Fruit fly (Drosophila melanogaster): ENCODE data around the gene lds.

DNA sequence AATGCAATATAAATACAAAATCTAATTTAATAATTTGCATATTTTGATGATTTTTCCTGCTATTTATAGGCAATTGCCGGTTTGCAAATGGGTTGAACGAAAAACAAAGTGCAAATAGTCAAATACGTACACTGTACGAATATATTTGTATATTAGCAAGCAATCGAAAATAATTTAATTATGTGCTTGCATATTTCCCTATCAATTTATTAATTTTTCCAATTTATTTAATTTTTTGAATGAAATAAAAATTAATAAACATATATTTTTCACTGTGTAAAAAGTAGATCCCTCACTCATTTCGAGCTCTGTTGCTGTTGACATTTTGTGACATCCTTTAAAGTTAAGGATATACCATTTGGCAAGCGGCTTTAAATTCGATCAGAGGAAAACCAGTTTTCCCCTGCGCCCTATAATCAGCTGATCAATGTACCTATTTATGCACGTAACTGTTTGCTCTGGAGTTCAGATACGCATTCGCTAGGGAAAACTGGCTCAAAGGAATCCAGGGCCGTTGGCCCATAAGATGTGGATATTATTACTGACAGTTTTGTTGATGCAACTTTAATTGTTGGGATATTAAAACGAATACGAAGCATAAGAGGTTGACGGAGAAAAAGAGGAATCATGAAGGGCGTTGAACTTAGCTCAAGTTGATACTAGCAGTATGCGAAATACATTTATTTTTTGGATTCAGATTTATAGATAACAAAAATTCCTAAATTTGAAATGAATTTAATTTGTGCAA is 33.0 kb downstream of the lds start:
- no peak for TF ChIP-seq gl (tag; optimal IDR thresholded peaks at IDR 0.05)
- TF ChIP-seq Ets98B (GFP tag; IDR thresholded peaks at IDR 0.05) = no peak
- TF ChIP-seq CG8301 (tag; optimal IDR thresholded peaks at IDR 0.05) = peak; percentile 16
- TF ChIP-seq CG9948 (tag; optimal IDR thresholded peaks at IDR 0.05) = peak; percentile 62
- no peak for TF ChIP-seq CG32121 (GFP tag; IDR thresholded peaks at IDR 0.05)
